Fruit fly (Drosophila melanogaster): ENCODE data around the gene EloA.

Gene EloA

DNA sequence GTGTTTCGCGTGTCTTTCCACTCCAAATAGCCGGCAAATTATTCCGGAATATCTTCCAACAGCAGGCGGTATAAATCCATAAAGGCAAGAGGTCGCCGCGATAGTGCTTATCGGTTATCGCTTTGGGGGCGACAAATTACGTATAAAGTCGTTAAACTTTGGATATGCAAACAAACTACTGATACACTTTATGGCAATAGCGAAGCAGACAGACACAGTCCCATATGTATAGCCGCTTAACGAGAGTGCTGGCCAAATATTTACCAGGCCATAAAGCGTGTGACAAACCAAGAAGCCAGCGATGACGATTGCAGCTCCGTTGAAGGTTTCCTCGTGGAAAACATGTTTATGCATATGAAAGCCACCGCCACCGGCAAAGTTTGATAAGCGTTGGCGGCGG is 32.9 kb downstream of the EloA start (continued):
- no peak for TF ChIP-seq CG18011 (GFP tag; optimal IDR thresholded peaks at IDR 0.05)
- peak; percentile 31 for TF ChIP-seq Nf-YC (tag; optimal IDR thresholded peaks at IDR 0.05)
- no peak for TF ChIP-seq CG17612 (GFP tag; IDR thresholded peaks at IDR 0.05)
- TF ChIP-seq Atf-2 (GFP tag; optimal IDR thresholded peaks at IDR 0.05) = no peak
- no peak for TF ChIP-seq nau (GFP tag; optimal IDR thresholded peaks at IDR 0.05)
- TF ChIP-seq seq (GFP tag; IDR thresholded peaks at IDR 0.05) = no peak
- no peak for TF ChIP-seq CG6683 (GFP tag; optimal IDR thresholded peaks at IDR 0.05)
- no peak for TF ChIP-seq crc (GFP tag; optimal IDR thresholded peaks at IDR 0.05)
- TF ChIP-seq CG30431 (GFP tag; optimal IDR thresholded peaks at IDR 0.05) = no peak
- no peak for TF ChIP-seq usp (GFP tag; optimal IDR thresholded peaks at IDR 0.05)
- TF ChIP-seq so (GFP tag; IDR thresholded peaks at IDR 0.05) = 0 out of 3 replicates have a peak, but pooled peaks have one; percentile 11
- TF ChIP-seq z (GFP tag; IDR thresholded peaks at IDR 0.05) = no peak
- peak; percentile 38 for TF ChIP-seq CG13424 (tag; optimal IDR thresholded peaks at IDR 0.05)
- no peak for TF ChIP-seq CG14710 (tag; optimal IDR thresholded peaks at IDR 0.05)
- no peak for TF ChIP-seq dmrt11E (tag; optimal IDR thresholded peaks at IDR 0.05)
- peak; percentile 32 for TF ChIP-seq CG31365 (tag; optimal IDR thresholded peaks at IDR 0.05)
- no peak for TF ChIP-seq sima (GFP tag; optimal IDR thresholded peaks at IDR 0.05)
- no peak for TF ChIP-seq Dfd (GFP tag; optimal IDR thresholded peaks at IDR 0.05)
- TF ChIP-seq CTCF (GFP tag; optimal IDR thresholded peaks at IDR 0.05) = no peak
- TF ChIP-seq Sox100B (GFP tag; optimal IDR thresholded peaks at IDR 0.05) = no peak
- TF ChIP-seq CG32772 (GFP tag; IDR thresholded peaks at IDR 0.05) = no peak
- TF ChIP-seq vnd (GFP tag; IDR thresholded peaks at IDR 0.05; ENCODE audit: partially characterized antibody) = no peak
- TF ChIP-seq cg (GFP tag; optimal IDR thresholded peaks at IDR 0.05) = no peak
- TF ChIP-seq mld (GFP tag; IDR thresholded peaks at IDR 0.05; ENCODE audit: partially characterized antibody) = no peak
- TF ChIP-seq HLHmδ (GFP tag; optimal IDR thresholded peaks at IDR 0.05) = no peak
- no peak for TF ChIP-seq CG7786 (GFP tag; optimal IDR thresholded peaks at IDR 0.05)
- no peak for TF ChIP-seq HLH54F (GFP tag; optimal IDR thresholded peaks at IDR 0.05)
- no peak for TF ChIP-seq Deaf1 (tag; optimal IDR thresholded peaks at IDR 0.05)
- no peak for TF ChIP-seq CkIIα-i1 (GFP tag; IDR thresholded peaks at IDR 0.05)
- TF ChIP-seq Scr (GFP tag; IDR thresholded peaks at IDR 0.05; ENCODE audit: partially characterized antibody) = no peak
- no peak for TF ChIP-seq crp (GFP tag; optimal IDR thresholded peaks at IDR 0.05)
- TF ChIP-seq gcm (GFP tag; optimal IDR thresholded peaks at IDR 0.05) = no peak
- TF ChIP-seq dm (GFP tag; optimal IDR thresholded peaks at IDR 0.05) = no peak
- TF ChIP-seq CG17829 (tag; optimal IDR thresholded peaks at IDR 0.05) = no peak
- TF ChIP-seq hkb (optimal IDR thresholded peaks at IDR 0.05) = no peak
- TF ChIP-seq hkb (GFP tag; IDR thresholded peaks at IDR 0.05) = no peak
- no peak for TF ChIP-seq Sry-δ (GFP tag; optimal IDR thresholded peaks at IDR 0.05)
- TF ChIP-seq sens (GFP tag) = no peak
- TF ChIP-seq PHDP (tag; optimal IDR thresholded peaks at IDR 0.05) = peak; percentile 63
- no peak for TF ChIP-seq B-H1 (GFP tag; IDR thresholded peaks at IDR 0.05)
- no peak for TF ChIP-seq vfl (GFP tag; optimal IDR thresholded peaks at IDR 0.05)
- TF ChIP-seq CG16815 (GFP tag; optimal IDR thresholded peaks at IDR 0.05) = no peak
- no peak for TF ChIP-seq ato (GFP tag; IDR thresholded peaks at IDR 0.05; ENCODE audit: partially characterized antibody)
- no peak for TF ChIP-seq CG9609 (GFP tag; optimal IDR thresholded peaks at IDR 0.05)
- TF ChIP-seq Chrac-16 (GFP tag; optimal IDR thresholded peaks at IDR 0.05) = no peak
- TF ChIP-seq CG8359 (GFP tag; optimal IDR thresholded peaks at IDR 0.05; ENCODE audit: borderline replicate concordance) = peak; percentile 3
- TF ChIP-seq CG4707 (GFP tag; optimal IDR thresholded peaks at IDR 0.05) = no peak
- no peak for TF ChIP-seq pros (GFP tag; optimal IDR thresholded peaks at IDR 0.05)
- no peak for TF ChIP-seq disco-r (GFP tag; optimal IDR thresholded peaks at IDR 0.05)
- no peak for TF ChIP-seq CG9797 (GFP tag; optimal IDR thresholded peaks at IDR 0.05)
- TF ChIP-seq CG12219 (GFP tag; optimal IDR thresholded peaks at IDR 0.05) = peak; percentile 18
- no peak for TF ChIP-seq CG13894 (tag; optimal IDR thresholded peaks at IDR 0.05)
